Fruit fly (Drosophila melanogaster) whole organism: Measurements from ENCODE around the gene CG13113.

Experiments used
- CG8478 ChIP-seq: fragments of >200 bp; optimal IDR thresholded peaks from 2 replicates; lab custom pipeline; 2018; ENCODE audit warnings: inconsistent platforms
- EcR ChIP-seq, 2 experiments: fragments of >200 bp; optimal IDR thresholded peaks; 2 replicates each; lab custom pipeline; 2017; ENCODE audit warnings: missing biosample characterization in 2 of 2, missing genetic modification characterization in 2 of 2, missing genetic modification reagents in 2 of 2
- pan ChIP-seq: fragments of >200 bp; optimal IDR thresholded peaks from 2 replicates; lab custom pipeline; 2017
- psq ChIP-seq: fragments of >200 bp; optimal IDR thresholded peaks from 2 replicates; lab custom pipeline; 2017
- usp ChIP-seq: fragments of >200 bp; optimal IDR thresholded peaks from 2 replicates; lab custom pipeline; 2017; ENCODE audit warnings: missing biosample characterization, missing genetic modification characterization, mixed read lengths

DNA sequence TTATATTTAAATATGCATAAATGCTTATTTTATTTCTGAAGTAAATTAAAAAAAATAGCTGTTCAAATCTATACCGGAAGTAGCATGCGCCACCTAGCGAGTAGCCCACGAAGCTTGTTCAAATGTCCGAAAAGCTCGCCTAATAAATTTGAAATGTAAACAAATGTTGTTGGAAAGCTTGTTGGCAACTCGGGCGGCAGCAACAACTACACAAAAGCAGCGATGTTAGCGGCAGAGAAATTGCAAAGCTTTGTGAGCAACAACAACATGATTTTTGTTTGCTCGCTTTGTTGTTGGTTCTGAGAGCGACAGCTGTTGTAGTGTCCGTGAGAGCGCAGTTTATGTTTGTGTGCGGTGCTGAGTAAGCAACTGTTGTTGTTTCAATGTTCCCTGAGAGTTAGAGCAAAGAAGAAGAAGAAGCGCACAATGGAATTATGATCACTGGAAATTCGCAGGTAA lies 23.5 kb downstream of the CG13113 start:
- no peak for TF ChIP-seq pan (lab: Kevin White, UChicago)
- TF ChIP-seq CG8478 (lab: Kevin White, UChicago), result no peak
- no peak for TF ChIP-seq psq (lab: Kevin White, UChicago)
- TF ChIP-seq usp (GFP tag; lab: Kevin White, UChicago), result no peak
- TF ChIP-seq EcR (GFP tag; optimal IDR thresholded peaks at IDR 0.05; lab: Kevin White, UChicago), result no peak
